Fruit fly (Drosophila melanogaster): ENCODE results near the gene CG32086.

DNA sequence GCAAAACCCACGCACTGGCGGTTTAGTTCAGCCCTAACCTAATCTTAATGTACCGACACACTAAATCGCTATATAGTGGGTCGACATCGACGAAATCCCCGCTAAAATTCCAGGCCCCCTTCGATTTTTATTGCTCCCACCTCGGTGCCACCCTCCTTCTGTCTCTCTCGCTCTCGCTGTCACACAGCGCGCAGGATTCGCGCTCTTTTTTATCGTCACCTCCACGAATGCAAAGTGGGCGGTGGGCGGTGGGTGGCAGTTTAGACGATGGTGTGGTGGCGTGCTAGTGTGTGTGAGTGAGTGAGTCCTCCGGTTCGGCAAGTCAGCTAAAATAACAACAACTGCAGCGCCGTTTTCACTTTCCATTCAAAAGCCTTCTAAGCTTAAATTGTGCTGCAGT, 18.2 kb upstream of the CG32086 start:
- TF ChIP-seq CG1233 (GFP tag; optimal IDR thresholded peaks at IDR 0.05) (no peak), psq (GFP tag; optimal IDR thresholded peaks at IDR 0.05) (no peak), Elba2 (GFP tag; optimal IDR thresholded peaks at IDR 0.05) (no peak), Asciz (GFP tag; optimal IDR thresholded peaks at IDR 0.05) (no peak)
